Fruit fly (Drosophila melanogaster) whole organism, embryonic: ENCODE results near the gene loqs.

Source experiments
- D ChIP-seq, 2 experiments: fragments of 200-800 bp in 1 of 2; fragments of >200 bp in 1 of 2; sonication (Bioruptor generic) in 1 of 2; optimal IDR thresholded peaks; 2 replicates in 1 of 2; 3 replicates in 1 of 2; lab custom pipeline; 2017; ENCODE audit warnings: mild to moderate bottlenecking in 1 of 2, missing biosample characterization in 1 of 2, missing genetic modification characterization in 1 of 2, missing genetic modification reagents in 1 of 2
- croc ChIP-seq: fragments of 200-800 bp; sonication (Bioruptor generic); conservative IDR thresholded peaks from 3 replicates; pipeline ENCODE4 v1.3.6; 2022; ENCODE audit warnings: missing biosample characterization, missing genetic modification characterization
- dm ChIP-seq: fragments of 200-800 bp; sonication (Bioruptor generic); optimal IDR thresholded peaks from 3 replicates; lab custom pipeline; 2016; ENCODE audit warnings: missing biosample characterization, missing genetic modification characterization
- lab ChIP-seq: fragments of 200-800 bp; sonication (Bioruptor generic); optimal IDR thresholded peaks from 3 replicates; lab custom pipeline; 2017; ENCODE audit warnings: missing biosample characterization, missing genetic modification characterization, mild to moderate bottlenecking, moderate library complexity, missing genetic modification reagents

- TF ChIP-seq dm (GFP tag; lab: Kevin White, UChicago) (no peak), croc (no peak), D (optimal IDR thresholded peaks at IDR 0.05; lab: Kevin White, UChicago) (no peak), D (GFP tag; optimal IDR thresholded peaks at IDR 0.05; lab: Kevin White, UChicago) (no peak), lab (GFP tag; lab: Kevin White, UChicago) (no peak)
Observed at dm6 chr2L:13382351-13383029, at the start of gene loqs.
